Worm (Caenorhabditis elegans) whole organism, L2 larva: ENCODE data around the gene R13D11.4.
"Not testable (repeated sequence)": the region's sequence is repeated elsewhere in the genome, so short reads cannot be mapped to it uniquely, and the experiment has no call there.

ENCODE experiments used
- C34F6.9 ChIP-seq: fragments of 150-350 bp; optimal IDR thresholded peaks from 2 replicates; lab custom pipeline; 2014; ENCODE audit warnings: missing biosample characterization, missing genetic modification characterization
- F13H6.1 ChIP-seq: sonication (generic microtip); optimal IDR thresholded peaks from 2 replicates; lab custom pipeline; 2016; ENCODE audit warnings: missing genetic modification characterization, missing compliant biosample characterization
- Y55F3AM.14 ChIP-seq: fragments of 200-800 bp; sonication (Bioruptor generic); optimal IDR thresholded peaks from 2 replicates; lab custom pipeline; 2018; ENCODE audit warnings: mild to moderate bottlenecking, missing genetic modification characterization, missing compliant biosample characterization
- ama-1 ChIP-seq: fragments of 150-350 bp; optimal IDR thresholded peaks from 2 replicates; lab custom pipeline; 2018; ENCODE audit warnings: inconsistent platforms
- blmp-1 ChIP-seq: sonication (generic microtip); optimal IDR thresholded peaks from 2 replicates; lab custom pipeline; 2017; ENCODE audit warnings: missing genetic modification characterization, mild to moderate bottlenecking, missing compliant biosample characterization, antibody characterized with exemption, moderate library complexity; ENCODE audit not compliant: insufficient read depth
- ceh-16 ChIP-seq: fragments of 150-350 bp; optimal IDR thresholded peaks from 2 replicates; lab custom pipeline; 2014; ENCODE audit warnings: missing biosample characterization, missing genetic modification characterization
- crh-2 ChIP-seq: sonication (generic microtip); optimal IDR thresholded peaks from 2 replicates; lab custom pipeline; 2017; ENCODE audit warnings: missing biosample characterization, missing genetic modification characterization
- egl-27 ChIP-seq: sonication (generic microtip); optimal IDR thresholded peaks from 3 replicates; lab custom pipeline; 2017; ENCODE audit warnings: missing biosample characterization, missing genetic modification reagents, missing genetic modification characterization
- elt-1 ChIP-seq: fragments of 150-350 bp; optimal IDR thresholded peaks from 2 replicates; lab custom pipeline; 2014; ENCODE audit warnings: missing biosample characterization, missing genetic modification characterization
- elt-3 ChIP-seq: sonication (generic microtip); optimal IDR thresholded peaks from 2 replicates; lab custom pipeline; 2017; ENCODE audit warnings: missing biosample characterization, missing genetic modification characterization
- fos-1 ChIP-seq: fragments of 150-350 bp; optimal IDR thresholded peaks from 2 replicates; lab custom pipeline; 2014; ENCODE audit warnings: missing biosample characterization, missing genetic modification characterization
- gmeb-1 ChIP-seq: fragments of 150-350 bp; optimal IDR thresholded peaks from 2 replicates; lab custom pipeline; 2014; ENCODE audit warnings: missing biosample characterization, missing genetic modification characterization
- lin-11 ChIP-seq: fragments of 150-350 bp; sonication (generic microtip); optimal IDR thresholded peaks from 2 replicates; lab custom pipeline; 2014; ENCODE audit warnings: missing biosample characterization, missing genetic modification characterization, inconsistent platforms, mixed read lengths
- lin-13 ChIP-seq: fragments of 150-350 bp; optimal IDR thresholded peaks from 2 replicates; lab custom pipeline; 2014; ENCODE audit warnings: missing biosample characterization, missing genetic modification reagents, missing genetic modification characterization
- lin-39 ChIP-seq: fragments of 150-350 bp; optimal IDR thresholded peaks from 2 replicates; lab custom pipeline; 2014; ENCODE audit warnings: missing biosample characterization, missing genetic modification reagents, missing genetic modification characterization
- mab-5 ChIP-seq: fragments of 150-350 bp; optimal IDR thresholded peaks from 2 replicates; lab custom pipeline; 2014; ENCODE audit warnings: missing biosample characterization, missing genetic modification characterization
- mbf-1 ChIP-seq: sonication (generic microtip); optimal IDR thresholded peaks from 2 replicates; lab custom pipeline; 2017; ENCODE audit warnings: missing biosample characterization, missing genetic modification characterization
- mdl-1 ChIP-seq, 2 experiments: fragments of 150-350 bp in 1 of 2; sonication (generic microtip) in 1 of 2; optimal IDR thresholded peaks; 2 replicates each; lab custom pipeline; 2017; ENCODE audit warnings: missing biosample characterization in 2 of 2, missing genetic modification characterization in 2 of 2
- nhr-10 ChIP-seq: sonication (generic microtip); optimal IDR thresholded peaks from 2 replicates; lab custom pipeline; 2017; ENCODE audit warnings: missing biosample characterization, missing genetic modification characterization
- nhr-129 ChIP-seq: fragments of 150-350 bp; optimal IDR thresholded peaks from 2 replicates; lab custom pipeline; 2014; ENCODE audit warnings: missing biosample characterization, missing genetic modification characterization
- nhr-21 ChIP-seq: fragments of 150-350 bp; optimal IDR thresholded peaks from 2 replicates; lab custom pipeline; 2014; ENCODE audit warnings: missing biosample characterization, missing genetic modification characterization
- nhr-23 ChIP-seq: fragments of 150-350 bp; optimal IDR thresholded peaks from 2 replicates; lab custom pipeline; 2014; ENCODE audit warnings: missing biosample characterization, missing genetic modification reagents, missing genetic modification characterization
- nhr-25 ChIP-seq: fragments of 150-350 bp; sonication (generic microtip); optimal IDR thresholded peaks from 3 replicates; lab custom pipeline; 2014; ENCODE audit warnings: missing biosample characterization, missing genetic modification characterization
- nhr-6 ChIP-seq: fragments of 150-350 bp; optimal IDR thresholded peaks from 2 replicates; lab custom pipeline; 2014; ENCODE audit warnings: missing biosample characterization, missing genetic modification characterization
- nhr-77 ChIP-seq: fragments of 150-350 bp; optimal IDR thresholded peaks from 2 replicates; lab custom pipeline; 2014; ENCODE audit warnings: missing biosample characterization, missing genetic modification characterization
- peb-1 ChIP-seq: fragments of 150-350 bp; optimal IDR thresholded peaks from 2 replicates; lab custom pipeline; 2014; ENCODE audit warnings: missing biosample characterization, missing genetic modification characterization
- sem-4 ChIP-seq: fragments of 150-350 bp; optimal IDR thresholded peaks from 2 replicates; lab custom pipeline; 2014; ENCODE audit warnings: missing biosample characterization, missing genetic modification reagents, missing genetic modification characterization
- skn-1 ChIP-seq: sonication (generic microtip); optimal IDR thresholded peaks from 2 replicates; lab custom pipeline; 2017; ENCODE audit warnings: missing biosample characterization, missing genetic modification characterization
- sma-3 ChIP-seq: sonication (generic microtip); optimal IDR thresholded peaks from 2 replicates; lab custom pipeline; 2016; ENCODE audit warnings: missing genetic modification reagents, missing genetic modification characterization, missing compliant biosample characterization
- snpc-4 ChIP-seq: fragments of 150-350 bp; optimal IDR thresholded peaks from 2 replicates; lab custom pipeline; 2014; ENCODE audit warnings: missing biosample characterization, missing genetic modification characterization
- unc-39 ChIP-seq: fragments of 150-350 bp; optimal IDR thresholded peaks from 2 replicates; lab custom pipeline; 2014; ENCODE audit warnings: missing biosample characterization, missing genetic modification characterization
- unc-55 ChIP-seq: fragments of 150-350 bp; sonication (generic microtip); optimal IDR thresholded peaks from 3 replicates; lab custom pipeline; 2014; ENCODE audit warnings: missing biosample characterization, missing genetic modification reagents, missing genetic modification characterization
- unc-62 ChIP-seq: fragments of 150-350 bp; optimal IDR thresholded peaks from 2 replicates; lab custom pipeline; 2014; ENCODE audit warnings: missing biosample characterization, missing genetic modification reagents, missing genetic modification characterization
- ztf-1 ChIP-seq: fragments of 200-800 bp; sonication (Bioruptor generic); conservative IDR thresholded peaks from 2 replicates; pipeline ENCODE4 v1.3.6; 2022; ENCODE audit warnings: missing genetic modification characterization, missing compliant biosample characterization
- ztf-11 ChIP-seq: sonication (generic microtip); optimal IDR thresholded peaks from 2 replicates; lab custom pipeline; 2017; ENCODE audit warnings: missing biosample characterization, missing genetic modification characterization
- ztf-4 ChIP-seq: fragments of 150-350 bp; optimal IDR thresholded peaks from 2 replicates; lab custom pipeline; 2014; ENCODE audit warnings: missing biosample characterization, missing genetic modification characterization

Gene R13D11.4

DNA sequence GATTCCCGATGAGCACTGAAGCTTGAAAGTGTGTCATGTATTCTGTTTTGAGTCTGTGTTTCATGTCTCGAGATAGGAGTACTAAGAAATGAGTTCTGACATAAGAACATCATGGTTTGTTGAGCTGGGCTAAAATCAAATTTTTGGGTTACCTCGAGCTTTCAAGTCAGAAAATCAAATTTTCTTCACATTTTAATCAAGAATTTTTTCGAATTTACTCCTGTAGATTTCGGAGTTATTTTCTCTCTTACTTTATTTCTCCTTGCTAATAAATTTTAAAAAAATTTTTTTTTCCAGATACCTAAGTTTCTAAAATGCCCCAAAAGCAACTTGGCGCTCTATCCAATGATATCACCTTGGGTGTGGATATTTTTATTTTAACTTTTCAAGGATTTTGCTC is 15.5 kb downstream of the R13D11.4 start, which contains the start of gene F41H8.2:
Gene F41H8.2 (plus strand): TSS at position 301 of the 400 bp plus-strand sequence.
- TF ChIP-seq F13H6.1 (tag; lab: Kevin White, UChicago) (no peak), blmp-1 (tag; lab: Kevin White, UChicago) (no peak), egl-27 (no peak), elt-3 (tag; lab: Kevin White, UChicago) (no peak), snpc-4 (no peak), lin-13 (GFP tag; lab: Kevin White, UChicago) (no peak), sem-4 (no peak), lin-39 (no peak)

DNA sequence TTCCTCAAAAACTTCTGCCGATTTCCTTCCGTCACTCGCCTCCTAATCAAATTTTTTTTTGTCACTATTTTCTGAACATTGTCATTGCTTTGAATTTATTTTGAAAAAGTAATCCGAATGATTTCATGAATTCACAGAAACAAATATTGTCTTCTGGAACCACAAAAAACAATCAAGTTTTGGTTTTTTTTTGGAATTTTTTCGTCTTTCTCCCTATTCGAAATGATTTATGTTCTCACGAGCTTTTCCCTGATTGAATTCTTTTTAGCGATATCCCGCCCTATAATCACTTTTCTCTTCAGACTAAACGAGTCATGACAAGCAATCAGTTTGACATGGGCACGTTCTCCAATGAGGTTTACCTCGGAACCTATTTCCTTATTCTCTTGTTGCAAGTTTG is 22.8 kb downstream of the R13D11.4 start, which contains the start of gene F41H8.1:
Gene F41H8.1 (plus strand): TSS at position 301 of the 400 bp plus-strand sequence.
- TF ChIP-seq unc-62 (GFP tag; lab: Kevin White, UChicago) (no peak), nhr-10 (no peak), ceh-16 (no peak), gmeb-1 (tag; lab: Kevin White, UChicago) (no peak), sem-4 (no peak), ztf-4 (tag; lab: Kevin White, UChicago) (no peak), ztf-1 (GFP tag; lab: Robert Waterston, UW) (no peak), nhr-129 (tag; lab: Kevin White, UChicago) (no peak), nhr-23 (tag; lab: Kevin White, UChicago) (no peak), nhr-77 (tag; lab: Kevin White, UChicago) (no peak), fos-1 (tag; lab: Kevin White, UChicago) (no peak), C34F6.9 (no peak), Y55F3AM.14 (GFP tag; lab: Kevin White, UChicago) (no peak), crh-2 (tag; lab: Kevin White, UChicago) (no peak), skn-1 (no peak), unc-39 (tag; lab: Kevin White, UChicago) (no peak), lin-39 (no peak), mdl-1 (tag; optimal IDR thresholded peaks at IDR 0.05; lab: Kevin White, UChicago) (no peak), ztf-11 (tag; lab: Kevin White, UChicago) (no peak), elt-1 (tag; lab: Kevin White, UChicago) (no peak)
- TF ChIP-seq, all 48 proteins: peak for 0

ce11 chrV:838984-839471 is 28.4 kb downstream of the R13D11.4 start, which contains the start of the genes K09C6.7 and K09C6.10:
Gene K09C6.7 (minus strand): TSS chrV:839084.
Gene K09C6.10 (plus strand): TSS chrV:839421.
- not testable (repeated sequence) for TF ChIP-seq mab-5, nhr-6, peb-1 (tag; lab: Kevin White, UChicago)

ce11 chrV:842611-843010 is 32.0 kb downstream of the R13D11.4 start:
- no peak for TF ChIP-seq sma-3 (GFP tag; lab: Kevin White, UChicago)
- TF ChIP-seq nhr-23 (tag; lab: Kevin White, UChicago): no peak
- no peak for TF ChIP-seq unc-55
- no peak for TF ChIP-seq blmp-1 (tag; lab: Kevin White, UChicago)
- TF ChIP-seq nhr-10: no peak
- TF ChIP-seq unc-62 (GFP tag; lab: Kevin White, UChicago): no peak
- no peak for TF ChIP-seq Y55F3AM.14 (GFP tag; lab: Kevin White, UChicago)
- TF ChIP-seq nhr-25 (tag; lab: Kevin White, UChicago): no peak
- no peak for TF ChIP-seq lin-11
- no peak for TF ChIP-seq mbf-1 (tag; lab: Kevin White, UChicago)
- no peak for TF ChIP-seq ztf-11 (tag; lab: Kevin White, UChicago)
- no peak for TF ChIP-seq snpc-4
- no peak for TF ChIP-seq elt-3 (tag; lab: Kevin White, UChicago)
- no peak for TF ChIP-seq ama-1 (lab: Kevin White, UChicago)
- no peak for TF ChIP-seq nhr-21 (tag; lab: Kevin White, UChicago)

- TF ChIP-seq sem-4; nhr-10; mab-5 (tag; lab: Kevin White, UChicago): not testable (repeated sequence)
Measured at ce11 chrV:843118-843517, 32.5 kb downstream of the R13D11.4 start, which contains the start of gene K09C6.8. Gene K09C6.8 (minus strand): TSS chrV:843218.
